1 fruit fly cellular context compared by ENCODE assay signal in the genomic region with DNA sequence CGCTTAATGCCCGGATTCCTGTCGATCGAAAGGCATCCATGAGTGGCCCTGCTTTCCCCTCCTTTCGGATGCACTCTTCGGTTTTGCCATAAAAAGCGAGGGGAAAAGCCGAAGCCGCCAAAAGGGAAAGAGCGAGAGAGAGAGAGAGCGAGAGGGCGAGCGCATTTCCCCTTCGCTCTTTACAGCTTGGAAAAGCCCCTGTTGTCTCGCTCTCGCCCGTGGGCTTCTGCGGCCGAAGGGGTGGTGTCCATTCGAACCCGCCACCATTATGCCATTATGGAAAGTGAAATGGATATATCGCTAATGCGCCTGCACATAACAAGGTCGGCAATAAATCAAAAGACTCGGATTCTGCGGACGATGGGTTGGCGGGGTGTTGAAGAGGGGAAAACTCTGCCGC.
TF ChIP-seq lines count a peak whose summit lies in the region.

No protein-coding gene starts in this region.

TF ChIP-seq in whole organism, embryonic, 481 proteins besides CTCF, POLR2A, EP300 and RAD21 (continued from another document):
- TF ChIP-seq rib (GFP tag; IDR thresholded peaks at IDR 0.05; lab: Robert Waterston, UW) (peak; percentile 41; the same call in 1 of the 2 replicates), kni (GFP tag; optimal IDR thresholded peaks at IDR 0.05; lab: Kevin White, UChicago) (peak; percentile 23), knrl (GFP tag; IDR thresholded peaks at IDR 0.05; lab: Robert Waterston, UW; ENCODE audit: partially characterized antibody) (0 out of 3 replicates have a peak, but pooled peaks have one; percentile 27), CG11504 (tag; optimal IDR thresholded peaks at IDR 0.05; lab: Kevin White, UChicago) (peak; percentile 39), CG15011 (GFP tag; optimal IDR thresholded peaks at IDR 0.05; lab: Kevin White, UChicago) (no peak), crp (GFP tag; optimal IDR thresholded peaks at IDR 0.05; lab: Kevin White, UChicago) (no peak), CG5953 (GFP tag; IDR thresholded peaks at IDR 0.05; lab: Robert Waterston, UW) (no peak), CG2199 (GFP tag; IDR thresholded peaks at IDR 0.05; lab: Robert Waterston, UW) (0 out of 3 replicates have a peak, but pooled peaks have one; percentile 70), pum (GFP tag; optimal IDR thresholded peaks at IDR 0.05; lab: Kevin White, UChicago) (no peak), Pdp1 (GFP tag; optimal IDR thresholded peaks at IDR 0.05; lab: Kevin White, UChicago) (peak in 1 of 2 experiments; percentile 71), CG31441 (GFP tag; IDR thresholded peaks at IDR 0.05; lab: Robert Waterston, UW) (no peak), Nf-YB (GFP tag; optimal IDR thresholded peaks at IDR 0.05; lab: Kevin White, UChicago) (peak; percentile 94), CG33557 (GFP tag; optimal IDR thresholded peaks at IDR 0.05; lab: Kevin White, UChicago) (no peak), repo (GFP tag; optimal IDR thresholded peaks at IDR 0.05; lab: Kevin White, UChicago) (no peak), CG10209 (GFP tag; optimal IDR thresholded peaks at IDR 0.05; lab: Kevin White, UChicago) (no peak), CG13624 (GFP tag; optimal IDR thresholded peaks at IDR 0.05; lab: Kevin White, UChicago) (no peak), CG18262 (tag; optimal IDR thresholded peaks at IDR 0.05; lab: Kevin White, UChicago) (no peak), HmgZ (tag; optimal IDR thresholded peaks at IDR 0.05; lab: Kevin White, UChicago) (peak; percentile 9), CG18599 (GFP tag; optimal IDR thresholded peaks at IDR 0.05; lab: Kevin White, UChicago) (no peak), gcm (GFP tag; optimal IDR thresholded peaks at IDR 0.05; lab: Kevin White, UChicago) (peak; percentile 43), crol (GFP tag; IDR thresholded peaks at IDR 0.05; lab: Robert Waterston, UW) (peak; percentile 88), oc (tag; optimal IDR thresholded peaks at IDR 0.05; lab: Kevin White, UChicago) (peak; percentile 78), ci (GFP tag; IDR thresholded peaks at IDR 0.05; lab: Robert Waterston, UW) (peak; percentile 61; the same call in 1 of the 3 replicates), CG1603 (tag; optimal IDR thresholded peaks at IDR 0.05; lab: Kevin White, UChicago) (peak; percentile 3), HmgD (GFP tag; optimal IDR thresholded peaks at IDR 0.05; lab: Kevin White, UChicago) (peak; percentile 45), CG10321 (GFP tag; IDR thresholded peaks at IDR 0.05; lab: Robert Waterston, UW) (peak; percentile 97), tna (GFP tag; IDR thresholded peaks at IDR 0.05; lab: Robert Waterston, UW; ENCODE audit: partially characterized antibody) (no peak), dpn (GFP tag; optimal IDR thresholded peaks at IDR 0.05; lab: Kevin White, UChicago) (no peak), CG17612 (GFP tag; IDR thresholded peaks at IDR 0.05; lab: Robert Waterston, UW) (no peak), CoRest (tag; optimal IDR thresholded peaks at IDR 0.05; lab: Kevin White, UChicago) (peak; percentile 44), pfk (GFP tag; optimal IDR thresholded peaks at IDR 0.05; lab: Kevin White, UChicago) (no peak), inv (GFP tag; IDR thresholded peaks at IDR 0.05; lab: Robert Waterston, UW; ENCODE audit: partially characterized antibody) (0 out of 2 replicates have a peak, but pooled peaks have one; percentile 23), dmrt99B (tag; optimal IDR thresholded peaks at IDR 0.05; lab: Kevin White, UChicago) (no peak), onecut (GFP tag; IDR thresholded peaks at IDR 0.05; lab: Robert Waterston, UW) (no peak), chinmo (GFP tag; IDR thresholded peaks at IDR 0.05; lab: Robert Waterston, UW; ENCODE audit: partially characterized antibody) (peak; percentile 94; the same call in 3 of the 4 replicates), Dek (tag; optimal IDR thresholded peaks at IDR 0.05; lab: Kevin White, UChicago) (no peak), ash1 (GFP tag; optimal IDR thresholded peaks at IDR 0.05; lab: Kevin White, UChicago) (peak; percentile 75), CG13296 (GFP tag; optimal IDR thresholded peaks at IDR 0.05; lab: Kevin White, UChicago) (no peak), Med (GFP tag; lab: Kevin White, UChicago) (peak; percentile 69), pros (GFP tag; optimal IDR thresholded peaks at IDR 0.05; lab: Kevin White, UChicago) (peak; percentile 48), nmo (GFP tag; optimal IDR thresholded peaks at IDR 0.05; lab: Kevin White, UChicago) (peak; percentile 41), sens-2 (GFP tag; IDR thresholded peaks at IDR 0.05; lab: Robert Waterston, UW) (no peak), Kr (GFP tag; optimal IDR thresholded peaks at IDR 0.05; lab: Kevin White, UChicago) (peak; percentile 43), Jarid2 (GFP tag; optimal IDR thresholded peaks at IDR 0.05; lab: Kevin White, UChicago) (peak; percentile 69), CG17829 (tag; optimal IDR thresholded peaks at IDR 0.05; lab: Kevin White, UChicago) (no peak), CG13894 (tag; optimal IDR thresholded peaks at IDR 0.05; lab: Kevin White, UChicago) (no peak), lbe (GFP tag; optimal IDR thresholded peaks at IDR 0.05; lab: Kevin White, UChicago) (no peak), CG30431 (GFP tag; optimal IDR thresholded peaks at IDR 0.05; lab: Kevin White, UChicago) (no peak), zen (tag; optimal IDR thresholded peaks at IDR 0.05; lab: Kevin White, UChicago) (no peak), Elba2 (GFP tag; optimal IDR thresholded peaks at IDR 0.05; lab: Kevin White, UChicago) (no peak), Hey (tag; optimal IDR thresholded peaks at IDR 0.05; lab: Kevin White, UChicago) (peak; percentile 14), her (GFP tag; optimal IDR thresholded peaks at IDR 0.05; lab: Kevin White, UChicago) (no peak), CG8944 (GFP tag; optimal IDR thresholded peaks at IDR 0.05; lab: Kevin White, UChicago) (no peak), unc-4 (GFP tag; IDR thresholded peaks at IDR 0.05; lab: Robert Waterston, UW; ENCODE audit: partially characterized antibody) (no peak), CG1832 (GFP tag; optimal IDR thresholded peaks at IDR 0.05; lab: Kevin White, UChicago) (peak; percentile 98), CG32767 (GFP tag; IDR thresholded peaks at IDR 0.05; lab: Robert Waterston, UW) (no peak), gsb-n (tag; optimal IDR thresholded peaks at IDR 0.05; lab: Kevin White, UChicago) (peak; percentile 25), CG6175 (GFP tag; IDR thresholded peaks at IDR 0.05; lab: Robert Waterston, UW) (no peak), CG12769 (tag; optimal IDR thresholded peaks at IDR 0.05; lab: Kevin White, UChicago) (no peak), toy (GFP tag; IDR thresholded peaks at IDR 0.05; lab: Robert Waterston, UW) (no peak), Hr51 (GFP tag; optimal IDR thresholded peaks at IDR 0.05; lab: Kevin White, UChicago) (peak in 1 of 2 experiments; percentile 23), CG10543 (GFP tag; optimal IDR thresholded peaks at IDR 0.05; lab: Kevin White, UChicago) (no peak), zen2 (GFP tag; IDR thresholded peaks at IDR 0.05; lab: Robert Waterston, UW; ENCODE audit: partially characterized antibody) (peak; percentile 34; the same call in 1 of the 3 replicates), vnd (GFP tag; IDR thresholded peaks at IDR 0.05; lab: Robert Waterston, UW; ENCODE audit: partially characterized antibody) (no peak), chif (GFP tag; optimal IDR thresholded peaks at IDR 0.05; lab: Kevin White, UChicago) (no peak)
TF ChIP-seq in whole organism, embryonic: peak in this region for 65.
